Worm (Caenorhabditis elegans): ENCODE data around the gene ZK355.2.

- no peak for TF ChIP-seq elt-2 (tag; optimal IDR thresholded peaks at IDR 0.05)
- no peak for TF ChIP-seq nhr-43 (tag; optimal IDR thresholded peaks at IDR 0.05; ENCODE audit: poor library complexity, severe bottlenecking)
- no peak for TF ChIP-seq nhr-28 (tag; optimal IDR thresholded peaks at IDR 0.05)
- no peak for TF ChIP-seq ama-1 (optimal IDR thresholded peaks at IDR 0.05)
- TF ChIP-seq mdl-1 (tag; optimal IDR thresholded peaks at IDR 0.05): no peak
- TF ChIP-seq zag-1 (tag; optimal IDR thresholded peaks at IDR 0.05): no peak
- no peak for TF ChIP-seq nhr-11 (tag; optimal IDR thresholded peaks at IDR 0.05)
- TF ChIP-seq snpc-4 (tag; optimal IDR thresholded peaks at IDR 0.05): no peak
- TF ChIP-seq ZK546.5 (tag; optimal IDR thresholded peaks at IDR 0.05): no peak
Observed at ce11 chrII:2885518-2886449, 37.9 kb upstream of the ZK355.2 start.

Data from whole organism, L3 larva.